Fruit fly (Drosophila melanogaster) S2 (cell line): Measurements from ENCODE around the gene RpS14b.

ENCODE experiments used
- CG8478 ChIP-seq: fragments of >200 bp; optimal IDR thresholded peaks from 2 replicates; lab custom pipeline; 2018
- CTCF ChIP-seq, 2 experiments: fragments of >200 bp; optimal IDR thresholded peaks; 2 replicates each; lab custom pipeline; 2018

dm6 chrX:7959512-7959911, 24.8 kb downstream of the RpS14b start:
- no peak for TF ChIP-seq CG8478
- no peak for TF ChIP-seq CTCF (optimal IDR thresholded peaks at IDR 0.05; lab: Kevin White, UChicago)
